Fruit fly (Drosophila melanogaster) whole organism, wandering third instar larva: ENCODE measurements around the gene Tap42.

Experiments
- Abd-B ChIP-seq: fragments of >200 bp; optimal IDR thresholded peaks from 2 replicates; lab custom pipeline; 2017; ENCODE audit warnings: missing biosample characterization, missing genetic modification characterization
- CG9705 ChIP-seq: fragments of 200-800 bp; sonication (Bioruptor generic); optimal IDR thresholded peaks from 2 replicates; lab custom pipeline; 2018; ENCODE audit warnings: missing biosample characterization, mild to moderate bottlenecking, missing genetic modification characterization
- CrebA ChIP-seq: fragments of 200-800 bp; sonication (Bioruptor generic); optimal IDR thresholded peaks from 2 replicates; lab custom pipeline; 2016; ENCODE audit warnings: missing biosample characterization, mild to moderate bottlenecking, missing genetic modification characterization, borderline replicate concordance
- Dfd ChIP-seq: fragments of >200 bp; optimal IDR thresholded peaks from 2 replicates; lab custom pipeline; 2017; ENCODE audit warnings: missing biosample characterization, missing genetic modification characterization
- Dif ChIP-seq: fragments of 200-275, 200-300 bp; sonication (Bioruptor generic); optimal IDR thresholded peaks from 2 replicates; lab custom pipeline; 2018; ENCODE audit warnings: missing biosample characterization, missing genetic modification characterization; ENCODE audit not compliant: partially characterized antibody
- HLH106 ChIP-seq: fragments of 200-800 bp; optimal IDR thresholded peaks from 3 replicates; lab custom pipeline; 2019; ENCODE audit warnings: missing biosample characterization, mild to moderate bottlenecking, missing genetic modification characterization, moderate library complexity
- Hnf4 ChIP-seq: fragments of 200-800 bp; sonication (Bioruptor generic); optimal IDR thresholded peaks from 2 replicates; lab custom pipeline; 2016; ENCODE audit warnings: missing biosample characterization, mild to moderate bottlenecking, missing genetic modification characterization
- Hr78 ChIP-seq: fragments of >200 bp; optimal IDR thresholded peaks from 2 replicates; lab custom pipeline; 2017; ENCODE audit warnings: missing biosample characterization, missing genetic modification characterization
- Hr83 ChIP-seq: fragments of 200-300 bp; sonication (Bioruptor generic); optimal IDR thresholded peaks from 2 replicates; lab custom pipeline; 2016; ENCODE audit warnings: missing biosample characterization, mild to moderate bottlenecking, missing genetic modification characterization, moderate library complexity; ENCODE audit not compliant: poor library complexity, severe bottlenecking
- Jra ChIP-seq: sonication (Bioruptor generic); optimal IDR thresholded peaks from 2 replicates; lab custom pipeline; 2016; ENCODE audit warnings: missing biosample characterization, missing genetic modification characterization
- Mio ChIP-seq: sonication (Bioruptor generic); optimal IDR thresholded peaks from 2 replicates; lab custom pipeline; 2016; ENCODE audit warnings: missing biosample characterization, missing genetic modification characterization
- Myc ChIP-seq: fragments of >200 bp; optimal IDR thresholded peaks from 2 replicates; lab custom pipeline; 2017
- N ChIP-seq: fragments of >200 bp; optimal IDR thresholded peaks from 2 replicates; lab custom pipeline; 2018; ENCODE audit warnings: missing biosample characterization, missing external identifiers, missing genetic modification characterization
- OdsH ChIP-seq: fragments of 200-800 bp; sonication (Bioruptor generic); optimal IDR thresholded peaks from 2 replicates; lab custom pipeline; 2016; ENCODE audit warnings: missing biosample characterization, mild to moderate bottlenecking, missing genetic modification characterization
- Rel ChIP-seq, 2 experiments: fragments of 200-800 bp; sonication (Bioruptor generic) in 1 of 2; optimal IDR thresholded peaks; 2 replicates in 1 of 2; 3 replicates in 1 of 2; lab custom pipeline; 2016 to 2019; ENCODE audit warnings: mild to moderate bottlenecking in 2 of 2, missing biosample characterization in 2 of 2, missing genetic modification characterization in 2 of 2, moderate library complexity in 1 of 2
- Sp1 ChIP-seq: fragments of 200-800 bp; sonication (Bioruptor generic); optimal IDR thresholded peaks from 3 replicates; lab custom pipeline; 2019; ENCODE audit warnings: missing biosample characterization, mild to moderate bottlenecking, missing genetic modification characterization, moderate library complexity
- Vsx2 ChIP-seq: fragments of 200-300, 225-300 bp; sonication (Bioruptor generic); optimal IDR thresholded peaks from 2 replicates; lab custom pipeline; 2018; ENCODE audit warnings: missing biosample characterization, missing genetic modification characterization; ENCODE audit not compliant: partially characterized antibody
- br ChIP-seq: fragments of 200-800 bp; sonication (Bioruptor generic); optimal IDR thresholded peaks from 2 replicates; lab custom pipeline; 2016; ENCODE audit warnings: missing biosample characterization, missing genetic modification characterization
- brk ChIP-seq: fragments of 200-800 bp; sonication (Bioruptor generic); optimal IDR thresholded peaks from 2 replicates; lab custom pipeline; 2016; ENCODE audit warnings: missing biosample characterization, mild to moderate bottlenecking, missing genetic modification characterization
- dl ChIP-seq, 2 experiments: fragments of 175-275, 200-275 bp in 1 of 2; fragments of 200-275 bp in 1 of 2; sonication (Bioruptor generic); optimal IDR thresholded peaks; lab custom pipeline; 2018; ENCODE audit warnings: mild to moderate bottlenecking in 2 of 2, missing biosample characterization in 2 of 2, missing genetic modification characterization in 2 of 2, moderate library complexity in 2 of 2; ENCODE audit not compliant: partially characterized antibody in 2 of 2, insufficient read depth in 1 of 2
- dmrt93B ChIP-seq: fragments of 200-800 bp; sonication (Bioruptor generic); optimal IDR thresholded peaks from 2 replicates; lab custom pipeline; 2018; ENCODE audit warnings: missing biosample characterization, mild to moderate bottlenecking, missing genetic modification characterization
- dsf ChIP-seq: sonication (Bioruptor generic); optimal IDR thresholded peaks from 2 replicates; lab custom pipeline; 2016; ENCODE audit warnings: missing biosample characterization, missing genetic modification characterization, borderline replicate concordance
- ey ChIP-seq: fragments of 200-800 bp; sonication (Bioruptor generic); optimal IDR thresholded peaks from 2 replicates; lab custom pipeline; 2016; ENCODE audit warnings: missing biosample characterization, missing genetic modification characterization
- foxo ChIP-seq, 2 experiments: fragments of 200-800 bp; sonication (Bioruptor generic); optimal IDR thresholded peaks; 2 replicates in 1 of 2; 3 replicates in 1 of 2; lab custom pipeline; 2016 to 2017; ENCODE audit warnings: missing biosample characterization in 2 of 2, missing genetic modification characterization in 2 of 2
- fru ChIP-seq: fragments of 200-800 bp; sonication (Bioruptor generic); optimal IDR thresholded peaks from 3 replicates; lab custom pipeline; 2016; ENCODE audit warnings: missing biosample characterization, mild to moderate bottlenecking, missing genetic modification characterization
- h ChIP-seq: fragments of 200-800 bp; sonication (Bioruptor generic); optimal IDR thresholded peaks from 3 replicates; lab custom pipeline; 2016; ENCODE audit warnings: missing biosample characterization, mild to moderate bottlenecking, missing genetic modification characterization
- jim ChIP-seq: fragments of 175-275, 200-325 bp; sonication (Bioruptor generic); optimal IDR thresholded peaks from 2 replicates; lab custom pipeline; 2016; ENCODE audit warnings: missing biosample characterization, mild to moderate bottlenecking, missing genetic modification characterization
- lola ChIP-seq: fragments of >200 bp; optimal IDR thresholded peaks from 2 replicates; lab custom pipeline; 2017; ENCODE audit warnings: missing biosample characterization, missing genetic modification characterization
- pan ChIP-seq: fragments of >200 bp; optimal IDR thresholded peaks from 2 replicates; lab custom pipeline; 2017
- psq ChIP-seq: fragments of 200-800 bp; sonication (Bioruptor generic); optimal IDR thresholded peaks from 3 replicates; lab custom pipeline; 2017; ENCODE audit warnings: missing biosample characterization, mild to moderate bottlenecking, missing genetic modification characterization, moderate library complexity
- rgr ChIP-seq: fragments of 200-800 bp; sonication (Bioruptor generic); optimal IDR thresholded peaks from 3 replicates; lab custom pipeline; 2016; ENCODE audit warnings: missing biosample characterization, mild to moderate bottlenecking, missing genetic modification characterization
- sage ChIP-seq: fragments of 200-800 bp; sonication (Bioruptor generic); optimal IDR thresholded peaks from 2 replicates; lab custom pipeline; 2016; ENCODE audit warnings: missing biosample characterization, mild to moderate bottlenecking, missing genetic modification characterization
- sv ChIP-seq: fragments of 200-800 bp; sonication (Bioruptor generic); optimal IDR thresholded peaks from 3 replicates; lab custom pipeline; 2016; ENCODE audit warnings: missing biosample characterization, missing genetic modification characterization
- usp ChIP-seq: fragments of >200 bp; optimal IDR thresholded peaks from 2 replicates; lab custom pipeline; 2017; ENCODE audit warnings: missing biosample characterization, missing genetic modification characterization
- woc ChIP-seq: sonication (Bioruptor generic); optimal IDR thresholded peaks from 2 replicates; lab custom pipeline; 2016; ENCODE audit warnings: missing biosample characterization, mild to moderate bottlenecking, missing genetic modification characterization

Gene Tap42

DNA sequence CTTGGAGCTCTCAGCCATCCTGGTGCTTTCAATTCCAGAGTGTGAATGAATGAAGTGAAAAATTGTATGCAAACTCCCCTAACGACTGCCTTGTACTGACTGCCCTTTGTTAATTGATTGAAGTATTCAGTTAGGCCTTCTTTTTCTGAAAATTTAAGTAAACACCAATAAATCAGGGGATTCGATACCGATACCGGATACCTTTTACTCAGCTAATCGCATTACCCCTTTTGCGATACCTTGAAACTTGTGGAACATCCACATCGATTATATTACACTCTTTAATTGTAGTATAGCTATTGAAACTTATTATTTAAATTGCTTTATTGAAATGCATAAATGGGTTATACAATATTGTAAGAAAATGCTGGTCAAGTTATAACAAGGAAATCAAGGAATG, 28.7 kb downstream of the Tap42 start, which contains the start of gene CG16957:
Gene CG16957 (minus strand): TSS at position 101 of the 400 bp plus-strand sequence.
- no peak for TF ChIP-seq Myc (lab: Kevin White, UChicago)
- no peak for TF ChIP-seq lola (GFP tag; lab: Kevin White, UChicago)
- no peak for TF ChIP-seq sage (GFP tag; lab: Kevin White, UChicago)
- no peak for TF ChIP-seq fru (GFP tag; lab: Kevin White, UChicago)
- no peak for TF ChIP-seq dsf (GFP tag; lab: Kevin White, UChicago)
- TF ChIP-seq pan = no peak
- TF ChIP-seq Dfd (GFP tag; lab: Kevin White, UChicago) = no peak
- no peak for TF ChIP-seq jim
- TF ChIP-seq N (GFP tag; lab: Kevin White, UChicago) = no peak
- TF ChIP-seq HLH106 = no peak
- no peak for TF ChIP-seq Jra (GFP tag; lab: Kevin White, UChicago)
- no peak for TF ChIP-seq dl (GFP tag; optimal IDR thresholded peaks at IDR 0.05; lab: Kevin White, UChicago; ENCODE audit: insufficient read depth in 1 of 2, partially characterized antibody in 2 of 2)
- no peak for TF ChIP-seq sv
- no peak for TF ChIP-seq Rel (GFP tag; optimal IDR thresholded peaks at IDR 0.05; lab: Kevin White, UChicago)
- TF ChIP-seq Rel (tag; optimal IDR thresholded peaks at IDR 0.05; lab: Kevin White, UChicago) = no peak

DNA sequence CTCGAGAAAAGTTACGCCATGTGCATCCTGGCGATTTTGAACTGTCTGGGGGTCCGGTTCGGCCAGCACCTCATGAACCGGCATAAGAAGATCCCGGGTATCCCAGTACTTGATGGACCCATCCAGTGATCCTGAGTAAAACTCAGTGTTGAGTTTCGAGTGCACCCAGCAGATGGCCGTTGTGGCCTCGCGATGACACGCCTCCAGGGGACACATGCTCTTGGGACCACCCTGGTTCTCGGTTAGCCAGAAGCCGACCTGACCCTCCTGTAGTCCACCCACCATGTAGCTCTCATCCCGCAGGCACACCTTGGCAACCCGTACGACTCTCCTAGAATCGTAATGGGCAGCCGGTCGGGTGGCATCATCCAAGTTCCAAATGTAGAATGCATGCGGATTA, 30.0 kb downstream of the Tap42 start:
- no peak for TF ChIP-seq rgr
- no peak for TF ChIP-seq woc
- TF ChIP-seq dl (GFP tag; optimal IDR thresholded peaks at IDR 0.05; lab: Kevin White, UChicago; ENCODE audit: insufficient read depth in 1 of 2, partially characterized antibody in 2 of 2) = no peak
- TF ChIP-seq Hnf4 (GFP tag; lab: Kevin White, UChicago) = no peak
- TF ChIP-seq usp (GFP tag; lab: Kevin White, UChicago) = no peak
- no peak for TF ChIP-seq br
- no peak for TF ChIP-seq HLH106
- TF ChIP-seq ey (GFP tag; lab: Kevin White, UChicago) = no peak
- no peak for TF ChIP-seq Hr78 (GFP tag; lab: Kevin White, UChicago)
- no peak for TF ChIP-seq pan
- TF ChIP-seq Hr83 = no peak
- no peak for TF ChIP-seq psq (GFP tag; lab: Kevin White, UChicago)
- TF ChIP-seq jim = no peak
- TF ChIP-seq Rel (GFP tag; optimal IDR thresholded peaks at IDR 0.05; lab: Kevin White, UChicago) = no peak
- no peak for TF ChIP-seq Rel (tag; optimal IDR thresholded peaks at IDR 0.05; lab: Kevin White, UChicago)
- TF ChIP-seq Dfd (GFP tag; lab: Kevin White, UChicago) = no peak
- no peak for TF ChIP-seq Dif (GFP tag; lab: Kevin White, UChicago)
- no peak for TF ChIP-seq brk (GFP tag; lab: Kevin White, UChicago)

- TF ChIP-seq CG9705 (GFP tag; lab: Kevin White, UChicago) (peak; percentile 42), foxo (GFP tag; optimal IDR thresholded peaks at IDR 0.05; lab: Kevin White, UChicago) (peak in 1 of 2 experiments; percentile 0), sage (GFP tag; lab: Kevin White, UChicago) (peak; percentile 48), h (GFP tag; lab: Kevin White, UChicago) (peak; percentile 21), psq (GFP tag; lab: Kevin White, UChicago) (no peak), Myc (lab: Kevin White, UChicago) (peak; percentile 21), dmrt93B (GFP tag; lab: Kevin White, UChicago) (peak; percentile 31), HLH106 (peak; percentile 20), brk (GFP tag; lab: Kevin White, UChicago) (no peak), Sp1 (GFP tag; lab: Kevin White, UChicago) (peak; percentile 62), rgr (peak; percentile 38), Mio (GFP tag; lab: Kevin White, UChicago) (no peak)
These were observed 31.3 kb downstream of the Tap42 start, which contains the start of the genes CG10859 and CG7110 for dm6 chr2L:13398614-13399161. Gene CG10859 (minus strand): TSS chr2L:13398664. Gene CG7110 (plus strand): TSS chr2L:13398991.

dm6 chr2L:13399565-13399964, 32.1 kb downstream of the Tap42 start:
- TF ChIP-seq Vsx2 (GFP tag; lab: Kevin White, UChicago) = no peak
- no peak for TF ChIP-seq foxo (GFP tag; optimal IDR thresholded peaks at IDR 0.05; lab: Kevin White, UChicago)
- TF ChIP-seq Abd-B (GFP tag; lab: Kevin White, UChicago) = no peak
- TF ChIP-seq HLH106 = no peak
- TF ChIP-seq CrebA (GFP tag; lab: Kevin White, UChicago) = no peak
- no peak for TF ChIP-seq usp (GFP tag; lab: Kevin White, UChicago)
- TF ChIP-seq OdsH (GFP tag; lab: Kevin White, UChicago) = no peak
